Worm (Caenorhabditis elegans) whole organism, late embryonic: Measurements from ENCODE around the gene T21B10.4.
A peak's percentile ranks its signal among the peaks of the same experiment; 100 is the strongest.

Experiments
- C38D4.7 ChIP-seq: fragments of 200-800 bp; sonication (Bioruptor generic); optimal IDR thresholded peaks from 2 replicates; lab custom pipeline; 2018; ENCODE audit warnings: mild to moderate bottlenecking, missing genetic modification characterization, moderate library complexity, missing compliant biosample characterization
- F13H6.1 ChIP-seq: sonication (generic microtip); optimal IDR thresholded peaks from 2 replicates; lab custom pipeline; 2016; ENCODE audit warnings: missing genetic modification characterization, missing compliant biosample characterization
- K02D7.2 ChIP-seq: sonication (generic microtip); optimal IDR thresholded peaks from 2 replicates; lab custom pipeline; 2017; ENCODE audit warnings: mild to moderate bottlenecking, missing genetic modification characterization, missing compliant biosample characterization
- K09A11.1 ChIP-seq: sonication (generic microtip); optimal IDR thresholded peaks from 2 replicates; lab custom pipeline; 2017; ENCODE audit warnings: antibody characterized with exemption, mild to moderate bottlenecking, missing genetic modification characterization, missing compliant biosample characterization; ENCODE audit not compliant: insufficient read depth
- T23F11.4 ChIP-seq: fragments of 200-800 bp; sonication (Bioruptor generic); optimal IDR thresholded peaks from 2 replicates; lab custom pipeline; 2018; ENCODE audit warnings: mild to moderate bottlenecking, missing genetic modification characterization, missing compliant biosample characterization
- ceh-19 ChIP-seq: fragments of 200-800 bp; sonication (Bioruptor generic); optimal IDR thresholded peaks from 2 replicates; lab custom pipeline; 2018; ENCODE audit warnings: mild to moderate bottlenecking, missing genetic modification characterization, missing compliant biosample characterization
- ceh-2 ChIP-seq: sonication (generic microtip); optimal IDR thresholded peaks from 2 replicates; lab custom pipeline; 2016; ENCODE audit warnings: missing genotype, missing genetic modification characterization, missing compliant biosample characterization
- ceh-22 ChIP-seq: sonication (generic microtip); optimal IDR thresholded peaks from 2 replicates; lab custom pipeline; 2017; ENCODE audit warnings: missing biosample characterization, missing genetic modification characterization
- ceh-24 ChIP-seq: sonication (generic microtip); optimal IDR thresholded peaks from 2 replicates; lab custom pipeline; 2016; ENCODE audit warnings: mild to moderate bottlenecking, missing genetic modification characterization, missing compliant biosample characterization
- ceh-30 ChIP-seq: fragments of 150-350 bp; optimal IDR thresholded peaks from 2 replicates; lab custom pipeline; 2014; ENCODE audit warnings: missing biosample characterization, missing genetic modification characterization
- ceh-45 ChIP-seq: fragments of 200-800 bp; sonication (Bioruptor generic); IDR thresholded peaks from 2 replicates; pipeline ENCODE4 v1.3.6; 2022; ENCODE audit warnings: missing genetic modification reagents, missing genetic modification characterization, missing compliant biosample characterization
- dmd-4 ChIP-seq: sonication (generic microtip); optimal IDR thresholded peaks from 2 replicates; lab custom pipeline; 2016; ENCODE audit warnings: borderline replicate concordance, missing genetic modification characterization, missing compliant biosample characterization
- dve-1 ChIP-seq: sonication (generic microtip); optimal IDR thresholded peaks from 2 replicates; lab custom pipeline; 2017; ENCODE audit warnings: antibody characterized with exemption, mild to moderate bottlenecking, missing genetic modification characterization, missing compliant biosample characterization
- elt-2 ChIP-seq: sonication (generic microtip); optimal IDR thresholded peaks from 2 replicates; lab custom pipeline; 2016; ENCODE audit warnings: missing genetic modification reagents, missing genetic modification characterization, missing compliant biosample characterization
- ets-4 ChIP-seq: sonication (generic microtip); optimal IDR thresholded peaks from 2 replicates; lab custom pipeline; 2016; ENCODE audit warnings: missing genetic modification characterization, missing compliant biosample characterization
- eyg-1 ChIP-seq: sonication (generic microtip); optimal IDR thresholded peaks from 2 replicates; lab custom pipeline; 2016; ENCODE audit warnings: missing genotype, missing genetic modification characterization, missing compliant biosample characterization
- fax-1 ChIP-seq: sonication (generic microtip); optimal IDR thresholded peaks from 2 replicates; lab custom pipeline; 2016; ENCODE audit warnings: missing genotype, missing genetic modification characterization, missing compliant biosample characterization
- fkh-6 ChIP-seq: sonication (generic microtip); optimal IDR thresholded peaks from 2 replicates; lab custom pipeline; 2016; ENCODE audit warnings: missing genetic modification characterization, missing compliant biosample characterization
- hlh-13 ChIP-seq: fragments of 200-800 bp; sonication (Bioruptor generic); optimal IDR thresholded peaks from 2 replicates; lab custom pipeline; 2018; ENCODE audit warnings: mild to moderate bottlenecking, missing genetic modification characterization, missing compliant biosample characterization
- hlh-15 ChIP-seq: sonication (generic microtip); optimal IDR thresholded peaks from 2 replicates; lab custom pipeline; 2016; ENCODE audit warnings: missing genetic modification characterization, missing compliant biosample characterization
- hlh-30 ChIP-seq: sonication (generic microtip); optimal IDR thresholded peaks from 2 replicates; lab custom pipeline; 2017; ENCODE audit warnings: antibody characterized with exemption, missing genetic modification characterization, missing compliant biosample characterization; ENCODE audit not compliant: insufficient read depth
- hlh-6 ChIP-seq: sonication (generic microtip); optimal IDR thresholded peaks from 2 replicates; lab custom pipeline; 2016; ENCODE audit warnings: missing genotype, missing genetic modification characterization, missing compliant biosample characterization
- hlh-8 ChIP-seq: sonication (generic microtip); optimal IDR thresholded peaks from 2 replicates; lab custom pipeline; 2016; ENCODE audit warnings: missing genotype, missing genetic modification characterization, missing compliant biosample characterization
- nhr-11 ChIP-seq: fragments of 150-350 bp; optimal IDR thresholded peaks from 2 replicates; lab custom pipeline; 2014; ENCODE audit warnings: missing biosample characterization, missing genetic modification characterization
- npax-4 ChIP-seq: sonication (generic microtip); optimal IDR thresholded peaks from 2 replicates; lab custom pipeline; 2016; ENCODE audit warnings: missing genetic modification characterization, missing compliant biosample characterization
- pros-1 ChIP-seq: fragments of 150-350 bp; optimal IDR thresholded peaks from 2 replicates; lab custom pipeline; 2014; ENCODE audit warnings: missing biosample characterization, missing genetic modification reagents, missing genetic modification characterization
- ref-2 ChIP-seq: sonication (generic microtip); optimal IDR thresholded peaks from 2 replicates; lab custom pipeline; 2016; ENCODE audit warnings: missing genetic modification characterization, missing compliant biosample characterization
- rnt-1 ChIP-seq: sonication (generic microtip); optimal IDR thresholded peaks from 2 replicates; lab custom pipeline; 2016; ENCODE audit warnings: missing genetic modification characterization, missing compliant biosample characterization
- sdc-2 ChIP-seq: sonication (generic microtip); optimal IDR thresholded peaks from 2 replicates; lab custom pipeline; 2016; ENCODE audit warnings: missing genotype, missing genetic modification characterization, missing compliant biosample characterization
- sox-2 ChIP-seq: fragments of 200-800 bp; sonication (Bioruptor generic); IDR thresholded peaks from 2 replicates; pipeline ENCODE4 v1.3.6; 2022; ENCODE audit warnings: missing genetic modification reagents, missing genetic modification characterization, missing compliant biosample characterization
- syd-9 ChIP-seq: sonication (generic microtip); optimal IDR thresholded peaks from 2 replicates; lab custom pipeline; 2016; ENCODE audit warnings: mild to moderate bottlenecking, missing genetic modification characterization, moderate library complexity, missing compliant biosample characterization
- tbx-2 ChIP-seq: sonication (generic microtip); optimal IDR thresholded peaks from 2 replicates; lab custom pipeline; 2016; ENCODE audit warnings: missing genetic modification characterization, missing compliant biosample characterization
- tbx-7 ChIP-seq: sonication (generic microtip); optimal IDR thresholded peaks from 2 replicates; lab custom pipeline; 2016; ENCODE audit warnings: missing genotype, missing genetic modification characterization, missing compliant biosample characterization
- unc-55 ChIP-seq: sonication (generic microtip); optimal IDR thresholded peaks from 2 replicates; lab custom pipeline; 2017; ENCODE audit warnings: missing biosample characterization, missing genetic modification reagents, missing genetic modification characterization
- unc-86 ChIP-seq: sonication (generic microtip); optimal IDR thresholded peaks from 2 replicates; lab custom pipeline; 2016; ENCODE audit warnings: missing genetic modification characterization, missing compliant biosample characterization
- zip-5 ChIP-seq: sonication (generic microtip); optimal IDR thresholded peaks from 2 replicates; lab custom pipeline; 2016; ENCODE audit warnings: missing genetic modification characterization, missing compliant biosample characterization

Gene T21B10.4

DNA sequence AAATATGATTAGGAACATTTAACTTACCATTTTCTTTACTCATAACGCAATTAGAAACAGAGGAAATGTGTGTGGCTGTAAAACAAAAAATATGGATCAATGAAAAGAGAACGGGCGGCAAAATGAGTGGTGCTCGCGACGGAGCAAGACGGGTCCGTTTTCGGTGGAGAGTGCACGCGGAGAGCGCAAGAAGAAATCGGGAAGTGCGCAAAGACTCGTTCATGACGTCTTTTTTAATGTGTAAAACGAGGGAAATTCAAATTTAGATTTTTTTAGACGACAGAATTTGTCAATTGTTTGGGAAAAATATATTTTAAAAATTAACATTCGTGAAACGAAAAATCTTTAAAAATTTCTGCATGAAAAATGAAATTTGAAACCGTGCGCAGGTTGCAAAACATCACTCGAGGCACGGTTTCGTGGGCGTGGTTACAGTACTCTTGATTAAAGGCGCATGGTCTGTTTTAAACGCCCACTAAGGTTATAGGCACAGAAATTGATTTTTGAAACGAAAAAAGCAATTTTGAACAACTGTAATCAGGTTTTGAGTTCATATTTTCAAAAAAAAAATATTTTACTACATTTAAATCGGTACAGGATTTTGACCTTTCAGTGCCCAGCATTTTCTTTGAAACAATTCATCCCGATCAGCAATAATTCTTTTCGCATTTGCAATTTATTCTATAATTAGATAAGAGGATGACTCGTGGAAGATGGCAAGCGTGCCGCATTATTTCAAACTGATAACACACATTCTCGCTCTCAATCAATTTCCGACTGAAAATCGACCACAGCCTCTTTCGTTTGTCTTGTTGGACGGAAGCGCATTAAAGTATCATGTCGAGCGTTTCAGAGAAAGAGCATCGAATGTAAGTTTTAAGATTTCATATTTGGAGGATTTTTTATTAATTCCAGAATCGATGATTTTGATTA lies 28.8 kb downstream of the T21B10.4 start, which contains the start of the genes szy-20 and C18E9.5 (continued):
- TF ChIP-seq eyg-1 (no peak), ceh-19 (GFP tag; lab: Kevin White, UChicago) (peak; percentile 34), nhr-11 (tag; lab: Kevin White, UChicago) (no peak), hlh-30 (peak; percentile 21), fax-1 (no peak), sdc-2 (tag; lab: Kevin White, UChicago) (no peak), K02D7.2 (tag; lab: Kevin White, UChicago) (peak; percentile 6), sox-2 (GFP tag; lab: Robert Waterston, UW) (no peak), elt-2 (tag; lab: Kevin White, UChicago) (peak; percentile 26), F13H6.1 (no peak), ceh-24 (tag; lab: Kevin White, UChicago) (no peak), hlh-8 (tag; lab: Kevin White, UChicago) (no peak), ceh-22 (tag; lab: Kevin White, UChicago) (no peak)

DNA sequence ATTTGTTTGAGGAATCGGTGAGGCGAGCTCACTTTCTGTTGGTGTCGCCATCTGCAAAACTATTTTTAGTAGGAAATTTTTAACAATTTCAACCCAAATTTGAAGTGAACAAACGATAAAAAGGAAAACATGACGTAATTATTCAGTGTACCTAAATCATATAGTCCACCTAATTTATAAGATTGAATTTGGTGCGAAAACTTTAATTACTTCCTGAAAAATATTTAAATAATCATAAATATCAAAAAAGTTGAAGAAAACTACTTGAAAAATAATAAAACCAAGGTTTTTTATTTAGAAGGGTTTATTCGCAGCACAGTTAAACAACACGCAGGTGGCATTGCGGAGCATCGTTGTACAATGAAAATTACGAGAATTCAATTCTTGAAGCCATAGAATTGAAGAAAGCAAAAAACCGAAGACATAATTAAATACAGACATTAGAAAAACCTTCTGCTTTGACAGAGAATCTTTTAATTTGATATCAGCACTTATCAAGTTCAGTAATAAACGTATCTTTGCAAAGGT lies 32.9 kb downstream of the T21B10.4 start, which contains the start of gene tomm-40:
TSS of gene tomm-40 (minus strand) at position 51 of the 528 bp plus-strand sequence.
- TF ChIP-seq nhr-11 (tag; lab: Kevin White, UChicago) (no peak), hlh-13 (GFP tag; lab: Kevin White, UChicago) (no peak), hlh-15 (tag; lab: Kevin White, UChicago) (no peak), ets-4 (tag; lab: Kevin White, UChicago) (no peak), tbx-2 (tag; lab: Kevin White, UChicago) (no peak), elt-2 (tag; lab: Kevin White, UChicago) (peak; percentile 5), zip-5 (tag; lab: Kevin White, UChicago) (no peak), K09A11.1 (no peak)

DNA sequence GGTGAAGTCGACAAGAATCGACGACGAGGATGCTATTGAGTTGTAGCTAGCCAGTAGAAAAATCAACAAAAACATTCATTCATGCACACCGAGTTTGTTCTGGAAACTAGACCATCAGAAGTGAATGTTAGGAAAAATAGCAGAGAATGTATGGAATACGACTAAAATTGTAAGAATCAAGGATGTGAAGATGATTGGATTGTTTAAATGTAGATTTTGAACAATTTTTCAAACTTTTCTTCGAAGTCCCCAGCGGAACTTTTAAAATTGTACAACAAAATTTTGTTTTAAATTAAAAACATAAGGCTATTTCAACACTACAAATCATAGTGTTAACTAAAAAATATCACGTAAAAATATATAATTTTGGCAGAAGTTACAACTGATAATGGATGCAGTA lies 42.0 kb downstream of the T21B10.4 start, which contains the start of gene C18E9.7:
TSS of gene C18E9.7 (minus strand) at position 101 of the 400 bp plus-strand sequence.
- no peak for TF ChIP-seq npax-4 (tag; lab: Kevin White, UChicago)
- TF ChIP-seq hlh-6 (tag; lab: Kevin White, UChicago): no peak
- TF ChIP-seq unc-55 (GFP tag; lab: Kevin White, UChicago): no peak
- no peak for TF ChIP-seq T23F11.4 (GFP tag; lab: Kevin White, UChicago)
- TF ChIP-seq fkh-6 (tag; lab: Kevin White, UChicago): no peak
- no peak for TF ChIP-seq sdc-2 (tag; lab: Kevin White, UChicago)
- TF ChIP-seq ceh-19 (GFP tag; lab: Kevin White, UChicago): no peak
- TF ChIP-seq tbx-7 (tag; lab: Kevin White, UChicago): no peak
- TF ChIP-seq ceh-45 (GFP tag; lab: Robert Waterston, UW): no peak
- no peak for TF ChIP-seq syd-9 (tag; lab: Kevin White, UChicago)
- TF ChIP-seq ceh-30 (tag; lab: Kevin White, UChicago): no peak
- TF ChIP-seq rnt-1: no peak
- no peak for TF ChIP-seq ceh-22 (tag; lab: Kevin White, UChicago)
- TF ChIP-seq dmd-4: no peak
- TF ChIP-seq pros-1 (tag; lab: Kevin White, UChicago): no peak
- TF ChIP-seq dve-1: no peak
- TF ChIP-seq unc-86 (tag; lab: Kevin White, UChicago): no peak
- TF ChIP-seq ref-2 (tag; lab: Kevin White, UChicago): no peak
- TF ChIP-seq C38D4.7 (GFP tag; lab: Kevin White, UChicago): no peak
- TF ChIP-seq ceh-2 (tag; lab: Kevin White, UChicago): no peak
- TF ChIP-seq, all 69 proteins: peak for 0
